Worm (Caenorhabditis elegans) whole organism, L1 larva: ENCODE data around the gene F59E12.9.

Source experiments
- C16A3.4 ChIP-seq: fragments of 150-350 bp; optimal IDR thresholded peaks from 2 replicates; lab custom pipeline; 2014; ENCODE audit warnings: missing biosample characterization, missing genetic modification characterization
- F16B12.6 ChIP-seq: fragments of 150-350 bp; optimal IDR thresholded peaks from 2 replicates; lab custom pipeline; 2014; ENCODE audit warnings: missing biosample characterization, missing genetic modification characterization
- aha-1 ChIP-seq: fragments of 150-350 bp; optimal IDR thresholded peaks from 2 replicates; lab custom pipeline; 2014; ENCODE audit warnings: missing biosample characterization, missing genetic modification characterization
- blmp-1 ChIP-seq: fragments of 150-350 bp; optimal IDR thresholded peaks from 2 replicates; lab custom pipeline; 2014; ENCODE audit warnings: missing biosample characterization, missing genetic modification characterization
- ceh-82 ChIP-seq, 3 experiments: fragments of 150-350 bp in 1 of 3; sonication (generic microtip) in 2 of 3; optimal IDR thresholded peaks; 2 replicates each; lab custom pipeline; 2014 to 2017; ENCODE audit warnings: missing biosample characterization in 3 of 3, missing genetic modification characterization in 3 of 3
- dpl-1 ChIP-seq, 3 experiments: fragments of 150-350 bp in 2 of 3; sonication (generic microtip) in 1 of 3; optimal IDR thresholded peaks; 2 replicates each; lab custom pipeline; 2014 to 2017; ENCODE audit warnings: missing biosample characterization in 3 of 3, missing genetic modification characterization in 3 of 3, missing genetic modification reagents in 3 of 3
- dsc-1 ChIP-seq: sonication (generic microtip); optimal IDR thresholded peaks from 2 replicates; lab custom pipeline; 2016; ENCODE audit warnings: mild to moderate bottlenecking, missing genetic modification characterization, missing compliant biosample characterization
- efl-1 ChIP-seq, 4 experiments: fragments of 150-350 bp; optimal IDR thresholded peaks in 3 of 4; peaks in 1 of 4; 1 replicate in 1 of 4; 2 replicates in 3 of 4; lab custom pipeline; 2014; ENCODE audit warnings: missing biosample characterization in 2 of 4, missing genetic modification characterization in 2 of 4, missing genetic modification reagents in 2 of 4
- elt-2 ChIP-seq: sonication (generic microtip); optimal IDR thresholded peaks from 2 replicates; lab custom pipeline; 2016; ENCODE audit warnings: missing genetic modification characterization, mild to moderate bottlenecking, inconsistent platforms, missing compliant biosample characterization, missing genetic modification reagents
- elt-3 ChIP-seq, 6 experiments: fragments of 150-350 bp in 1 of 6; sonication (generic microtip); optimal IDR thresholded peaks; 2 replicates each; lab custom pipeline; 2017 to 2018; ENCODE audit warnings: missing biosample characterization in 6 of 6, missing genetic modification characterization in 6 of 6, inconsistent platforms in 1 of 6
- ets-5 ChIP-seq: fragments of 200-800 bp; sonication (Bioruptor generic); IDR thresholded peaks from 2 replicates; pipeline ENCODE4 v1.3.6; 2022; ENCODE audit warnings: missing genetic modification characterization, missing compliant biosample characterization
- fkh-10 ChIP-seq: sonication (generic microtip); optimal IDR thresholded peaks from 2 replicates; lab custom pipeline; 2017; ENCODE audit warnings: missing biosample characterization, missing genetic modification reagents, missing genetic modification characterization
- fkh-4 ChIP-seq: sonication (generic microtip); optimal IDR thresholded peaks from 2 replicates; lab custom pipeline; 2016; ENCODE audit warnings: missing compliant biosample characterization, missing genetic modification characterization, borderline replicate concordance
- fkh-8 ChIP-seq: sonication (generic microtip); optimal IDR thresholded peaks from 2 replicates; lab custom pipeline; 2016; ENCODE audit warnings: mild to moderate bottlenecking, missing genetic modification characterization, missing compliant biosample characterization
- fos-1 ChIP-seq: fragments of 150-350 bp; optimal IDR thresholded peaks from 2 replicates; lab custom pipeline; 2014; ENCODE audit warnings: missing biosample characterization, missing genetic modification characterization
- hlh-4 ChIP-seq: sonication (generic microtip); optimal IDR thresholded peaks from 2 replicates; lab custom pipeline; 2016; ENCODE audit warnings: mild to moderate bottlenecking, missing genetic modification characterization, missing compliant biosample characterization
- irx-1 ChIP-seq: sonication (generic microtip); optimal IDR thresholded peaks from 2 replicates; lab custom pipeline; 2016; ENCODE audit warnings: missing genetic modification characterization, missing compliant biosample characterization
- isw-1 ChIP-seq: fragments of 200-800 bp; sonication (Bioruptor generic); IDR thresholded peaks from 2 replicates; pipeline ENCODE4 v1.3.6; 2022; ENCODE audit warnings: missing genetic modification characterization, missing compliant biosample characterization
- lin-14 ChIP-seq: fragments of 200-800 bp; sonication (Bioruptor generic); optimal IDR thresholded peaks from 2 replicates; lab custom pipeline; 2018; ENCODE audit warnings: mild to moderate bottlenecking, missing genetic modification characterization, moderate library complexity, missing compliant biosample characterization
- lin-15B ChIP-seq: fragments of 150-350 bp; sonication (generic microtip); optimal IDR thresholded peaks from 3 replicates; lab custom pipeline; 2014; ENCODE audit warnings: missing biosample characterization, missing genetic modification characterization
- lin-35 ChIP-seq, 2 experiments: fragments of 150-350 bp; optimal IDR thresholded peaks; 2 replicates each; lab custom pipeline; 2014; ENCODE audit warnings: missing biosample characterization in 2 of 2, missing genetic modification characterization in 2 of 2, missing genetic modification reagents in 2 of 2
- lin-39 ChIP-seq: fragments of 150-350 bp; optimal IDR thresholded peaks from 2 replicates; lab custom pipeline; 2014; ENCODE audit warnings: missing biosample characterization, missing genetic modification reagents, missing genetic modification characterization
- lir-3 ChIP-seq: sonication (generic microtip); optimal IDR thresholded peaks from 2 replicates; lab custom pipeline; 2016; ENCODE audit warnings: mild to moderate bottlenecking, missing genetic modification characterization, moderate library complexity, missing compliant biosample characterization; ENCODE audit not compliant: poor library complexity
- lsy-2 ChIP-seq, 2 experiments: fragments of 150-350 bp; optimal IDR thresholded peaks; 2 replicates each; lab custom pipeline; 2014; ENCODE audit warnings: missing biosample characterization in 2 of 2, missing genetic modification characterization in 2 of 2
- mab-9 ChIP-seq: fragments of 200-800 bp; sonication (Bioruptor generic); IDR thresholded peaks from 2 replicates; pipeline ENCODE4 v1.3.6; 2022; ENCODE audit warnings: missing genetic modification reagents, missing genetic modification characterization, missing compliant biosample characterization
- mdl-1 ChIP-seq, 2 experiments: fragments of 150-350 bp; optimal IDR thresholded peaks; 2 replicates each; lab custom pipeline; 2014 to 2017; ENCODE audit warnings: missing biosample characterization in 2 of 2, missing genetic modification characterization in 2 of 2, inconsistent platforms in 1 of 2
- mep-1 ChIP-seq: fragments of 150-350 bp; optimal IDR thresholded peaks from 2 replicates; lab custom pipeline; 2014; ENCODE audit warnings: missing biosample characterization, missing genetic modification characterization
- nhr-20 ChIP-seq: sonication (generic microtip); optimal IDR thresholded peaks from 2 replicates; lab custom pipeline; 2016; ENCODE audit warnings: mild to moderate bottlenecking, missing genetic modification characterization, missing compliant biosample characterization
- nhr-47 ChIP-seq: sonication (generic microtip); optimal IDR thresholded peaks from 2 replicates; lab custom pipeline; 2016; ENCODE audit warnings: mild to moderate bottlenecking, missing genetic modification characterization, moderate library complexity, missing compliant biosample characterization
- nhr-71 ChIP-seq: sonication (generic microtip); optimal IDR thresholded peaks from 2 replicates; lab custom pipeline; 2016; ENCODE audit warnings: mild to moderate bottlenecking, missing genetic modification characterization, moderate library complexity, missing compliant biosample characterization
- nhr-77 ChIP-seq: fragments of 150-350 bp; optimal IDR thresholded peaks from 2 replicates; lab custom pipeline; 2014; ENCODE audit warnings: missing biosample characterization, missing genetic modification characterization
- nhr-85 ChIP-seq: sonication (generic microtip); peaks from one replicate; lab custom pipeline; 2016; ENCODE audit warnings: missing genetic modification characterization, inconsistent platforms, missing compliant biosample characterization
- nhr-90 ChIP-seq: sonication (generic microtip); optimal IDR thresholded peaks from 2 replicates; lab custom pipeline; 2016; ENCODE audit warnings: mild to moderate bottlenecking, missing genetic modification characterization, missing compliant biosample characterization; ENCODE audit not compliant: poor library complexity
- pax-3 ChIP-seq: fragments of 200-800 bp; sonication (Bioruptor generic); optimal IDR thresholded peaks from 2 replicates; lab custom pipeline; 2018; ENCODE audit warnings: mild to moderate bottlenecking, missing genetic modification characterization, moderate library complexity, missing compliant biosample characterization
- pqm-1 ChIP-seq: sonication (generic microtip); optimal IDR thresholded peaks from 3 replicates; lab custom pipeline; 2017; ENCODE audit warnings: missing biosample characterization, missing genetic modification characterization
- rnt-1 ChIP-seq: sonication (generic microtip); optimal IDR thresholded peaks from 2 replicates; lab custom pipeline; 2016; ENCODE audit warnings: mild to moderate bottlenecking, missing genetic modification characterization, moderate library complexity, missing compliant biosample characterization
- skn-1 ChIP-seq: fragments of 150-350 bp; optimal IDR thresholded peaks from 2 replicates; lab custom pipeline; 2014; ENCODE audit warnings: missing biosample characterization, missing genetic modification characterization
- snpc-4 ChIP-seq: fragments of 150-350 bp; optimal IDR thresholded peaks from 2 replicates; lab custom pipeline; 2014; ENCODE audit warnings: missing biosample characterization, missing genetic modification characterization
- snu-23 ChIP-seq: sonication (generic microtip); optimal IDR thresholded peaks from 2 replicates; lab custom pipeline; 2016; ENCODE audit warnings: missing genetic modification characterization, missing compliant biosample characterization
- tbx-2 ChIP-seq: sonication (generic microtip); optimal IDR thresholded peaks from 2 replicates; lab custom pipeline; 2016; ENCODE audit warnings: missing genetic modification characterization, missing compliant biosample characterization
- unc-130 ChIP-seq: fragments of 150-350 bp; optimal IDR thresholded peaks from 2 replicates; lab custom pipeline; 2017; ENCODE audit warnings: missing biosample characterization, missing genetic modification characterization, inconsistent platforms
- unc-30 ChIP-seq: sonication (generic microtip); optimal IDR thresholded peaks from 2 replicates; lab custom pipeline; 2017; ENCODE audit warnings: missing biosample characterization, missing genetic modification characterization
- xbp-1 ChIP-seq: sonication (generic microtip); optimal IDR thresholded peaks from 2 replicates; lab custom pipeline; 2016; ENCODE audit warnings: missing genetic modification characterization, missing compliant biosample characterization
- ztf-11 ChIP-seq, 2 experiments: sonication (generic microtip); optimal IDR thresholded peaks; 2 replicates each; lab custom pipeline; 2016 to 2017; ENCODE audit warnings: missing genetic modification characterization in 2 of 2, missing biosample characterization in 1 of 2, missing compliant biosample characterization in 1 of 2

F59E12.9 gene

ce11 chrII:5596247-5596646, 50.6 kb downstream of the F59E12.9 start, which contains the start of gene C17G10.1:
C17G10.1 (plus strand) TSS chrII:5596547.
- no peak for TF ChIP-seq fkh-10 (GFP tag; lab: Kevin White, UChicago)
- no peak for TF ChIP-seq lir-3
- no peak for TF ChIP-seq lin-14 (GFP tag; lab: Kevin White, UChicago)
- no peak for TF ChIP-seq aha-1 (tag; lab: Kevin White, UChicago)
- TF ChIP-seq fos-1 (tag; lab: Kevin White, UChicago): no peak
- TF ChIP-seq hlh-4: no peak
- TF ChIP-seq skn-1 (tag; lab: Kevin White, UChicago): no peak
- TF ChIP-seq ztf-11 (tag; optimal IDR thresholded peaks at IDR 0.05; lab: Kevin White, UChicago): no peak
- no peak for TF ChIP-seq nhr-71 (tag; lab: Kevin White, UChicago)
- TF ChIP-seq elt-3 (tag; optimal IDR thresholded peaks at IDR 0.05; lab: Kevin White, UChicago): no peak
- TF ChIP-seq pax-3 (tag; lab: Kevin White, UChicago): no peak

DNA sequence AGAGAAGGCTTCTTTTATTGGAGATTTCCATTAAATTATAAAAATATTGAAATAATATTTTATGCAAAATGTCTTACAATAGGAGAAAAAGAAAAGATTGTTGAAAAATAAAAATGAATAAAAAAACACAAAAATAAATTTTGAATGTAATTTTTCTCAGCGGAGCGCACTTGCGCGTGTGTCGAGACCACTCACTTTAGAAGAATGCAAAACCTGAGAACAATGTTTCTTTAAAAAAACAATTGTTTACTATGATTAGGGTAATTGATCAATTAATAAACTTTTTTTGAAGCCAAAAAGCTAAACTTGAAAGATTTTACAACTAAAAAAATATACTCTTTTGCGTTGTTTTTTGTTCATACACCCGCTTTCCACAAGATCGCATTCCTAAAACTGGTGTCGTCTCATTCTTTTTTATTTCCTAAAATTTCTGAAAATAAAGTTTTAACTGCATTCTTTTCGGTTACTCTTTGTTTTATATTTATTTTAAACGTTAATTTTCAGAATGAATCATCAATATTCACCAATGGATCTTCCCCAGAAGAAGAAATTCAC, 52.6 kb downstream of the F59E12.9 start, which contains the start of gene ttc-4:
Gene ttc-4 (plus strand): TSS at position 505 of the 555 bp plus-strand sequence.
- TF ChIP-seq F16B12.6 (tag; lab: Kevin White, UChicago): peak; percentile 12
- no peak for TF ChIP-seq ets-5 (GFP tag; lab: Robert Waterston, UW)
- TF ChIP-seq irx-1 (tag; lab: Kevin White, UChicago): peak; percentile 17
- TF ChIP-seq ceh-82 (tag; optimal IDR thresholded peaks at IDR 0.05; lab: Kevin White, UChicago): peak in 2 of 3 experiments; percentile 1
- peak; percentile 28; the same call in 1 of the 2 replicates for TF ChIP-seq isw-1 (GFP tag; lab: Robert Waterston, UW)
- peak; percentile 50 to 59 for TF ChIP-seq efl-1 (optimal IDR thresholded peaks at IDR 0.05; lab: Kevin White, UChicago)
- TF ChIP-seq efl-1 (GFP tag; optimal IDR thresholded peaks at IDR 0.05 in 1 of 2; lab: Kevin White, UChicago): peak; percentile 1 to 58
- TF ChIP-seq nhr-71 (tag; lab: Kevin White, UChicago): peak; percentile 61
- TF ChIP-seq unc-130 (tag; lab: Kevin White, UChicago): peak; percentile 40
- peak; percentile 8 for TF ChIP-seq elt-2 (tag; lab: Kevin White, UChicago)
- TF ChIP-seq lin-39 (tag; lab: Kevin White, UChicago): no peak
- TF ChIP-seq nhr-85 (tag; lab: Kevin White, UChicago): peak; percentile 69
- TF ChIP-seq nhr-90 (tag; lab: Kevin White, UChicago): peak; percentile 26
- peak; percentile 51 for TF ChIP-seq lin-14 (GFP tag; lab: Kevin White, UChicago)
- peak in 1 of 6 experiments; percentile 21 for TF ChIP-seq elt-3 (tag; optimal IDR thresholded peaks at IDR 0.05; lab: Kevin White, UChicago)
- TF ChIP-seq fos-1 (tag; lab: Kevin White, UChicago): no peak
- peak; percentile 49 for TF ChIP-seq snu-23 (GFP tag; lab: Kevin White, UChicago)
- no peak for TF ChIP-seq fkh-4 (tag; lab: Kevin White, UChicago)
- TF ChIP-seq tbx-2 (tag; lab: Kevin White, UChicago): peak; percentile 23
- TF ChIP-seq nhr-77 (tag; lab: Kevin White, UChicago): peak; percentile 34
- TF ChIP-seq blmp-1: peak; percentile 28
- TF ChIP-seq mdl-1 (tag; optimal IDR thresholded peaks at IDR 0.05; lab: Kevin White, UChicago): no peak
- peak; percentile 48 for TF ChIP-seq lin-15B
- TF ChIP-seq nhr-47 (tag; lab: Kevin White, UChicago): peak; percentile 43
- peak; percentile 48 for TF ChIP-seq skn-1 (tag; lab: Kevin White, UChicago)
- TF ChIP-seq fkh-8 (tag; lab: Kevin White, UChicago): peak; percentile 45
- TF ChIP-seq rnt-1 (tag; lab: Kevin White, UChicago): peak; percentile 19
- peak; percentile 11 to 67 (median 41) for TF ChIP-seq dpl-1 (GFP tag; optimal IDR thresholded peaks at IDR 0.05; lab: Kevin White, UChicago)
- TF ChIP-seq lir-3: peak; percentile 63
- no peak for TF ChIP-seq mab-9 (GFP tag; lab: Robert Waterston, UW)
- TF ChIP-seq nhr-20 (tag; lab: Kevin White, UChicago): peak; percentile 43
- TF ChIP-seq dsc-1 (tag; lab: Kevin White, UChicago): no peak
- peak; percentile 33 for TF ChIP-seq xbp-1
- TF ChIP-seq snpc-4 (tag; lab: Kevin White, UChicago): peak; percentile 15
- peak; percentile 36 for TF ChIP-seq mep-1 (tag; lab: Kevin White, UChicago)
- TF ChIP-seq unc-30: no peak
- TF ChIP-seq C16A3.4 (tag; lab: Kevin White, UChicago): peak; percentile 76
- no peak for TF ChIP-seq pax-3 (tag; lab: Kevin White, UChicago)
- TF ChIP-seq pqm-1 (tag; lab: Kevin White, UChicago): no peak
- TF ChIP-seq lsy-2 (tag; optimal IDR thresholded peaks at IDR 0.05; lab: Kevin White, UChicago): peak; percentile 5 to 82
- peak; percentile 41 to 73 for TF ChIP-seq lin-35 (GFP tag; optimal IDR thresholded peaks at IDR 0.05; lab: Kevin White, UChicago)
- TF ChIP-seq, all 84 proteins: peak for 30
